Fruit fly (Drosophila melanogaster): ENCODE data around the gene ClC-a.

DNA sequence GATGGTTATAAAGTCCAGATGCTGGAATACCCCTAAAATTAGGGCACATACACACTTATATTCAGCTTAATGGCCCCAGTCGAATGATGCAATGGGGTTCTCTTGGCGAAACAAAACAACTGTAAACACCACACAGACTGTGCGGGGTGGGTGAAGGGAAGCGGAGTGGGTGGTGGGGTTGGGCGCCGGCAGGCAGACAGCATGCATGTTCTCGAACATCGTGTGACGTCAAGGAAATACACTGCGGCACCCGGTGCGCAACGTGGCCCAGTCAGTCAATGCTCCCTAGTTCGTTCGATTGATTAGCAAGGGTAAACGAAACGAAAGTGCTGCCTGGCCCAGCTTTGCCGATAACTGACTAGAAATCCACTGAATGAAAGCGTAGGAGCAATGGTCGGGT, 50.5 kb downstream of the ClC-a start:
- TF ChIP-seq rn (GFP tag; IDR thresholded peaks at IDR 0.05) (no peak), EcR (GFP tag; optimal IDR thresholded peaks at IDR 0.05) (peak; percentile 77), CG9948 (tag; optimal IDR thresholded peaks at IDR 0.05) (no peak), CG8301 (tag; optimal IDR thresholded peaks at IDR 0.05) (no peak), D1 (tag; optimal IDR thresholded peaks at IDR 0.05) (no peak), CG10348 (GFP tag; IDR thresholded peaks at IDR 0.05) (no peak)

Data from whole organism, pupa.